Fruit fly (Drosophila melanogaster) S2 (cell line): Measurements from ENCODE around the gene Agpat4.

ENCODE experiments used
- CG8478 ChIP-seq: fragments of >200 bp; optimal IDR thresholded peaks from 2 replicates; lab custom pipeline; 2018
- CTCF ChIP-seq, 2 experiments: fragments of >200 bp; optimal IDR thresholded peaks; 2 replicates each; lab custom pipeline; 2018

DNA sequence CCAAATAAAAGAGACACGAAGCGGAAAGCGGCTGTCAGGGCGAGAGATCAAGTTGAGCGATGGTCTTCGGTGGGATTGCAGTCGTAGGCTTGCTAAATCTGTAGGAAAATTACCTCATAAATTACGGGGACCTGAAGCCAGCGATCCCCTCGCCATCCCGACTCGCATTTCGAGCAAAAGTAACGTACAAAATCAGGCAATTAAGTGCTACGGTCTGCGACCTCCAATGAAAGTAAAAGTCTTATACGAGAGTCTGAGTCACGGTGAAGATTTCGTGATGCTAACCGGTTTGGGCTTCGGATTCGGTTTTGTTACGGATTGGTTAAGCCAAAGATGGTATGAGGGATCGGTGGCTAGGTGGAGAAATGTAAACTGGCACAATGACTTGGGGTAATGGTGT, 41.5 kb downstream of the Agpat4 start:
- TF ChIP-seq CTCF (optimal IDR thresholded peaks at IDR 0.05; lab: Kevin White, UChicago), result no peak
- TF ChIP-seq CG8478 (lab: Kevin White, UChicago), result no peak
